Worm (Caenorhabditis elegans) whole organism, mixed stage, embryonic: ENCODE measurements around the gene ent-4.

Experiments used
- M03D4.4 ChIP-seq: sonication (generic microtip); optimal IDR thresholded peaks from 2 replicates; lab custom pipeline; 2017; ENCODE audit warnings: mild to moderate bottlenecking, missing genetic modification characterization, missing compliant biosample characterization
- ceh-39 ChIP-seq: fragments of 150-350 bp; optimal IDR thresholded peaks from 2 replicates; lab custom pipeline; 2014; ENCODE audit warnings: missing biosample characterization, missing genetic modification characterization
- ceh-43 ChIP-seq: fragments of 200-800 bp; sonication (Bioruptor generic); optimal IDR thresholded peaks from 2 replicates; lab custom pipeline; 2018; ENCODE audit warnings: mild to moderate bottlenecking, missing genetic modification characterization, moderate library complexity, missing compliant biosample characterization
- ceh-83 ChIP-seq: fragments of 200-800 bp; sonication (Bioruptor generic); optimal IDR thresholded peaks from 2 replicates; lab custom pipeline; 2018; ENCODE audit warnings: mild to moderate bottlenecking, missing genetic modification characterization, missing compliant biosample characterization
- ces-1 ChIP-seq: fragments of 150-350 bp; optimal IDR thresholded peaks from 2 replicates; lab custom pipeline; 2014; ENCODE audit warnings: missing biosample characterization, missing genetic modification reagents, missing genetic modification characterization
- cnd-1 ChIP-seq: fragments of 200-800 bp; sonication (Bioruptor generic); optimal IDR thresholded peaks from 2 replicates; lab custom pipeline; 2018; ENCODE audit warnings: mild to moderate bottlenecking, missing genetic modification characterization, missing compliant biosample characterization
- drap-1 ChIP-seq: fragments of 200-800 bp; sonication (Bioruptor generic); optimal IDR thresholded peaks from 3 replicates; lab custom pipeline; 2018; ENCODE audit warnings: mild to moderate bottlenecking, missing genetic modification characterization, missing compliant biosample characterization
- elt-1 ChIP-seq: sonication (generic microtip); optimal IDR thresholded peaks from 2 replicates; lab custom pipeline; 2017; ENCODE audit warnings: missing genetic modification characterization, mild to moderate bottlenecking, missing compliant biosample characterization, antibody characterized with exemption, moderate library complexity, borderline replicate concordance; ENCODE audit not compliant: insufficient read depth
- elt-3 ChIP-seq: fragments of 150-350 bp; optimal IDR thresholded peaks from 2 replicates; lab custom pipeline; 2014; ENCODE audit warnings: missing biosample characterization, missing genetic modification characterization
- flh-1 ChIP-seq: fragments of 200-800 bp; sonication (Bioruptor generic); optimal IDR thresholded peaks from 2 replicates; lab custom pipeline; 2018; ENCODE audit warnings: mild to moderate bottlenecking, missing genetic modification characterization, moderate library complexity, missing compliant biosample characterization
- ham-2 ChIP-seq: fragments of 200-800 bp; sonication (Bioruptor generic); optimal IDR thresholded peaks from 2 replicates; lab custom pipeline; 2018; ENCODE audit warnings: mild to moderate bottlenecking, missing genetic modification characterization, missing compliant biosample characterization
- hlh-1 ChIP-seq: fragments of 150-350 bp; optimal IDR thresholded peaks from 2 replicates; lab custom pipeline; 2014; ENCODE audit warnings: missing biosample characterization, missing genetic modification reagents, missing genetic modification characterization
- lin-13 ChIP-seq: fragments of 150-350 bp; optimal IDR thresholded peaks from 2 replicates; lab custom pipeline; 2014; ENCODE audit warnings: missing biosample characterization, missing genetic modification characterization
- lin-32 ChIP-seq: fragments of 200-800 bp; sonication (Bioruptor generic); optimal IDR thresholded peaks from 2 replicates; lab custom pipeline; 2018; ENCODE audit warnings: mild to moderate bottlenecking, missing genetic modification characterization, missing compliant biosample characterization
- lsy-2 ChIP-seq: fragments of 150-350 bp; optimal IDR thresholded peaks from 2 replicates; lab custom pipeline; 2014; ENCODE audit warnings: missing biosample characterization, missing genetic modification characterization
- mab-5 ChIP-seq: fragments of 150-350 bp; optimal IDR thresholded peaks from 2 replicates; lab custom pipeline; 2014; ENCODE audit warnings: missing biosample characterization, missing genetic modification characterization
- mep-1 ChIP-seq: fragments of 150-350 bp; optimal IDR thresholded peaks from 2 replicates; lab custom pipeline; 2017; ENCODE audit warnings: missing biosample characterization, missing genetic modification reagents, missing genetic modification characterization, inconsistent platforms
- mls-2 ChIP-seq: sonication (generic microtip); optimal IDR thresholded peaks from 2 replicates; lab custom pipeline; 2016; ENCODE audit warnings: mild to moderate bottlenecking, missing genetic modification characterization, moderate library complexity, missing compliant biosample characterization
- nhr-12 ChIP-seq: fragments of 150-350 bp; optimal IDR thresholded peaks from 2 replicates; lab custom pipeline; 2014; ENCODE audit warnings: missing biosample characterization, missing genetic modification characterization
- nhr-2 ChIP-seq: fragments of 150-350 bp; optimal IDR thresholded peaks from 2 replicates; lab custom pipeline; 2014; ENCODE audit warnings: missing biosample characterization, missing genetic modification characterization
- nhr-237 ChIP-seq: fragments of 150-350 bp; optimal IDR thresholded peaks from 2 replicates; lab custom pipeline; 2014; ENCODE audit warnings: missing biosample characterization, missing genetic modification characterization
- nhr-28 ChIP-seq: fragments of 150-350 bp; optimal IDR thresholded peaks from 2 replicates; lab custom pipeline; 2014; ENCODE audit warnings: missing biosample characterization, missing genetic modification characterization
- nhr-76 ChIP-seq: sonication (generic microtip); optimal IDR thresholded peaks from 2 replicates; lab custom pipeline; 2017; ENCODE audit warnings: missing biosample characterization, missing genetic modification characterization
- sem-2 ChIP-seq: fragments of 200-800 bp; sonication (Bioruptor generic); optimal IDR thresholded peaks from 2 replicates; lab custom pipeline; 2018; ENCODE audit warnings: mild to moderate bottlenecking, missing genetic modification characterization, missing compliant biosample characterization
- snpc-4 ChIP-seq: fragments of 150-350 bp; optimal IDR thresholded peaks from 2 replicates; lab custom pipeline; 2014; ENCODE audit warnings: missing biosample characterization, missing genetic modification characterization
- unc-120 ChIP-seq: sonication (generic microtip); optimal IDR thresholded peaks from 2 replicates; lab custom pipeline; 2017; ENCODE audit warnings: missing genetic modification characterization, missing compliant biosample characterization; ENCODE audit not compliant: poor library complexity, severe bottlenecking
- unc-62 ChIP-seq: fragments of 150-350 bp; optimal IDR thresholded peaks from 2 replicates; lab custom pipeline; 2014; ENCODE audit warnings: missing biosample characterization, missing genetic modification reagents, missing genetic modification characterization
- ztf-11 ChIP-seq: fragments of 150-350 bp; optimal IDR thresholded peaks from 2 replicates; lab custom pipeline; 2014; ENCODE audit warnings: missing biosample characterization, missing genetic modification characterization

Gene ent-4

DNA sequence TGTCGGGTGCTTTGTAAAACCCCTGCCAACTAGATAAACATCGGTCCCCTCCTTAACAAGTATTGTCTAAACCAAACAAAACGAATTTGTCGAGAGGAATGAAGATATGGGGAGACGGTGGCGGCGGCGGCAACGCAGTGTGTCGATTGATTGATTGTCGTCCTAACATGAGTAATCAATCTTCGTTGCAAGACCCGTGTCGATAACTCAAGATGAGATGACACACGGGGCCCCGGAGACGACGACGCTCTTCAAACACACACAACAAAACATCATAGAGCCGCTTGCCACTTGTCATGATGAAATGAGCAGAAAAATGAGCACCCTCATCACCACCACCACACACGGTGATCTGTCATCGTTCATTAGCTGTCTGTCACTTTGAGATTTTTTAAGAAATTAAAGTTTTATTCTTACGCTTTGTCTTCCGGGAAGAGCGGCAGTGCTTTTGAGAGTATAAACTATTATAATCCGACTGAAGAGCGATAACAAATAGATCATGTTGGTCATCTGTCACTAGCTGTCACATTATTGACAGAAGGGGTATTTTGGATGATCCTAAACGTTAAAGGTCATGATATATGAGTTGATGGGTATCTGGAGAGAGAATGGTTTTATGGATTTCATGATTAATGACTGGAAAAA lies 30.9 kb upstream of the ent-4 start:
- TF ChIP-seq snpc-4 (tag; lab: Kevin White, UChicago) (no peak), nhr-76 (tag; lab: Kevin White, UChicago) (no peak), M03D4.4 (tag; lab: Kevin White, UChicago) (no peak), elt-1 (peak; percentile 29), hlh-1 (tag; lab: Kevin White, UChicago) (peak; percentile 44), sem-2 (GFP tag; lab: Kevin White, UChicago) (no peak), mep-1 (tag; lab: Kevin White, UChicago) (no peak), unc-120 (tag; lab: Kevin White, UChicago) (peak; percentile 33), nhr-2 (peak; percentile 82), drap-1 (GFP tag; lab: Kevin White, UChicago) (no peak), unc-62 (GFP tag; lab: Kevin White, UChicago) (peak; percentile 99), ceh-39 (no peak), mab-5 (tag; lab: Kevin White, UChicago) (peak; percentile 70), lin-13 (tag; lab: Kevin White, UChicago) (no peak)
- TF ChIP-seq, all 35 proteins: peak for 6

DNA sequence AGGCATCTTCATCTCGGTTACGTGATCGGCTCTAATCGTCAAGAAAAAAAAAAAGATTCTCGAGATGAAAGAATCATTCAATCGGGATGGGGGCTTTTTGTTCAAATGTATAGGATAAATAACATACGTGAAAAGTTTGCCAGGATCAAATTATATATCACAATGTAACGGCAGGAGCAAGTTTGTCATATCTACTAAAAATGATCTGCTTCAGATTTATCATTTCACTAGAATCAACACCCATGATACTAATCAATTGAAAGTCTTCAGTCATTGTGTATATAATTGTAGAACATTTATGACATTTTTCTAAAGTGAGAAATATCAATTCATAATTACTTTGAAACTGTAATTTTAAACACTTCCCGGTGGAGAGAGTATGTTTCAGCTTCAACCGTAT lies 29.8 kb upstream of the ent-4 start:
- no peak for TF ChIP-seq ham-2 (GFP tag; lab: Kevin White, UChicago)
- TF ChIP-seq sem-2 (GFP tag; lab: Kevin White, UChicago), result no peak
- TF ChIP-seq nhr-237 (tag; lab: Kevin White, UChicago), result no peak
- no peak for TF ChIP-seq elt-3 (tag; lab: Kevin White, UChicago)
- no peak for TF ChIP-seq cnd-1 (tag; lab: Kevin White, UChicago)
- no peak for TF ChIP-seq drap-1 (GFP tag; lab: Kevin White, UChicago)
- TF ChIP-seq unc-120 (tag; lab: Kevin White, UChicago), result no peak
- no peak for TF ChIP-seq mep-1 (tag; lab: Kevin White, UChicago)
- TF ChIP-seq ces-1 (GFP tag; lab: Kevin White, UChicago), result no peak
- no peak for TF ChIP-seq elt-1
- no peak for TF ChIP-seq nhr-2
- TF ChIP-seq nhr-76 (tag; lab: Kevin White, UChicago), result no peak

DNA sequence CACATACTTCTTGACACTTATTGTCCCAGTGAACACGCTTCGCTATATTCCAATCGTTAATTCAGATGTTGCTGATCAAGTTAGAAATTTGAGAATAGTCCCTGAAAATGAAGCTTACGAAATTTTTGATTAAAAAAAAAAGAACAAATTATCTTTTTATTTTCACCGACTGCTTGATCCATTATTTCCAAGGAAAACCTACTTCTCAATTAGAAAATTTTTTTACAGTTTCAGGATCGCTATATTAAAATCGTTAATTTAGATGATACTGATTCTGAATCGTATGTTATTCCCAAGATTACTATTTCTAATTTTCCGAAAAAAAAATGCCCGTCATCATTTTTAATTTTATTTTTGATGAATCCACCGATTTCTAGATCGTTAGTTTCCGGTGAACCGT lies 28.1 kb upstream of the ent-4 start, which contains the start of gene T23G4.127:
TSS of gene T23G4.127 (minus strand) at position 101 of the 400 bp plus-strand sequence.
- TF ChIP-seq ceh-43 (GFP tag; lab: Kevin White, UChicago) (no peak), hlh-1 (tag; lab: Kevin White, UChicago) (no peak), flh-1 (GFP tag; lab: Kevin White, UChicago) (no peak), lin-32 (GFP tag; lab: Kevin White, UChicago) (no peak), nhr-237 (tag; lab: Kevin White, UChicago) (no peak), mab-5 (tag; lab: Kevin White, UChicago) (no peak), unc-62 (GFP tag; lab: Kevin White, UChicago) (no peak), nhr-28 (no peak), drap-1 (GFP tag; lab: Kevin White, UChicago) (no peak), ceh-83 (GFP tag; lab: Kevin White, UChicago) (no peak), mep-1 (tag; lab: Kevin White, UChicago) (no peak), unc-120 (tag; lab: Kevin White, UChicago) (no peak), nhr-76 (tag; lab: Kevin White, UChicago) (no peak), ztf-11 (tag; lab: Kevin White, UChicago) (no peak), nhr-2 (no peak), M03D4.4 (tag; lab: Kevin White, UChicago) (no peak), elt-3 (tag; lab: Kevin White, UChicago) (no peak), ces-1 (GFP tag; lab: Kevin White, UChicago) (no peak), cnd-1 (tag; lab: Kevin White, UChicago) (no peak), nhr-12 (tag; lab: Kevin White, UChicago) (no peak)

DNA sequence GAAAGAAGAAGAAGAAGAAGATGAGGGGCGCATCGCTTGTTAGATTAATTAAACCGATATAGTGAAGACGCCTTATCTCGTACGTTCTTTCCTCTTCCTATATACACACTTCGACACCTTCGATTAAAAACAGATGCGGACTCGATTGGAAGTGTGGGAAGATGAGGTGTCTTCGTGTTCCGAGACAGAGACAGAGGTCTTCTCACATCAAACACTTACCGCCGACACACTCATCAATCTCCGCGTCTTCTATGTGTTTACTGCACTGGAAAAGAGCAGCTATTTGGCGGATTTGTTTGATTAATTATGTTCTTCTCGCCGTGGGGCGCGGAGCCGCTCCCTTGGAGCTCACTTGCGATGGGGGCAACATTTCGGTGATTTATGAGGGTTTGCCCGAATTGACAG lies 27.3 kb upstream of the ent-4 start:
- TF ChIP-seq unc-120 (tag; lab: Kevin White, UChicago) (peak; percentile 41), unc-62 (GFP tag; lab: Kevin White, UChicago) (peak; percentile 98), mab-5 (tag; lab: Kevin White, UChicago) (peak; percentile 56), ceh-43 (GFP tag; lab: Kevin White, UChicago) (no peak), elt-1 (peak; percentile 87)

DNA sequence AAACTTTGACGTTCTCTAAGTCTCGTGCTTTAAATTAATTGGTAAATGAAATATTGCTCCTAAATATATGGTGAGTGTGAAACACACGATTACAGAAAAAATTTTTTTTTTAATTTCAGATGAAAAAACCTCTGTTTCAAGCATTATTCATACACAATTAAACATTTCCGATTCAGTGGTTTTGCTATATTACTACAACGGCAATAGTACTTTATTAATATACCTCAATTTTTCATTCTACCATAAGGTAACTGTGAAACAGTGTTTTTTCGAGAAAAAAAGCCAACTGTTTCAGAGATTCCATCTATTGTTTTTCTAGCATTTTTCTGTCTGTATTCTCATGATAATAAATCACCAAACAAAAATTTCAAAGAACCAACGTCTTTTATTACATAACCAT lies 25.9 kb upstream of the ent-4 start:
- TF ChIP-seq M03D4.4 (tag; lab: Kevin White, UChicago), result no peak
- no peak for TF ChIP-seq ztf-11 (tag; lab: Kevin White, UChicago)
- TF ChIP-seq nhr-76 (tag; lab: Kevin White, UChicago), result no peak
- no peak for TF ChIP-seq lsy-2 (tag; lab: Kevin White, UChicago)
- TF ChIP-seq nhr-237 (tag; lab: Kevin White, UChicago), result no peak
- TF ChIP-seq ceh-83 (GFP tag; lab: Kevin White, UChicago), result no peak
- TF ChIP-seq sem-2 (GFP tag; lab: Kevin White, UChicago), result no peak
- no peak for TF ChIP-seq mls-2 (tag; lab: Kevin White, UChicago)
- no peak for TF ChIP-seq hlh-1 (tag; lab: Kevin White, UChicago)
- no peak for TF ChIP-seq mep-1 (tag; lab: Kevin White, UChicago)
- TF ChIP-seq, all 35 proteins: peak for 0
